Worm (Caenorhabditis elegans): ENCODE results near the gene Y45F3A.9.

Gene Y45F3A.9

ce11 chrIII:10631870-10632509 lies 37.0 kb upstream of the Y45F3A.9 start:
- TF ChIP-seq unc-86 (tag; optimal IDR thresholded peaks at IDR 0.05) (peak; percentile 25), ztf-11 (tag; optimal IDR thresholded peaks at IDR 0.05) (peak in 1 of 2 experiments; percentile 90), ama-1 (optimal IDR thresholded peaks at IDR 0.05) (no peak), F16B12.6 (tag; optimal IDR thresholded peaks at IDR 0.05) (no peak), aly-2 (tag; optimal IDR thresholded peaks at IDR 0.05) (no peak), jun-1 (tag; optimal IDR thresholded peaks at IDR 0.05) (no peak), nhr-237 (tag; optimal IDR thresholded peaks at IDR 0.05) (no peak), alr-1 (tag; optimal IDR thresholded peaks at IDR 0.05; ENCODE audit: borderline replicate concordance) (no peak), pqm-1 (tag; optimal IDR thresholded peaks at IDR 0.05) (no peak), efl-3 (GFP tag; optimal IDR thresholded peaks at IDR 0.05) (no peak), tbx-2 (tag; optimal IDR thresholded peaks at IDR 0.05) (peak; percentile 66)

- TF ChIP-seq nhr-85 (tag) (peak; percentile 76), mep-1 (tag; optimal IDR thresholded peaks at IDR 0.05) (peak; percentile 11), fkh-8 (tag; optimal IDR thresholded peaks at IDR 0.05) (no peak), nhr-47 (tag; optimal IDR thresholded peaks at IDR 0.05) (peak; percentile 2), nhr-28 (tag; optimal IDR thresholded peaks at IDR 0.05) (no peak), ces-1 (GFP tag; optimal IDR thresholded peaks at IDR 0.05) (no peak), elt-2 (tag; optimal IDR thresholded peaks at IDR 0.05) (no peak), ceh-82 (tag; optimal IDR thresholded peaks at IDR 0.05) (no peak), nhr-76 (tag; optimal IDR thresholded peaks at IDR 0.05) (no peak), unc-98 (GFP tag; IDR thresholded peaks at IDR 0.05) (no peak), lsy-2 (tag; optimal IDR thresholded peaks at IDR 0.05) (no peak), elt-3 (tag; optimal IDR thresholded peaks at IDR 0.05) (no peak), mab-9 (GFP tag; IDR thresholded peaks at IDR 0.05) (no peak), nhr-84 (tag; optimal IDR thresholded peaks at IDR 0.05) (no peak)
Observed at ce11 chrIII:10629795-10630194, 34.8 kb upstream of the Y45F3A.9 start.

DNA sequence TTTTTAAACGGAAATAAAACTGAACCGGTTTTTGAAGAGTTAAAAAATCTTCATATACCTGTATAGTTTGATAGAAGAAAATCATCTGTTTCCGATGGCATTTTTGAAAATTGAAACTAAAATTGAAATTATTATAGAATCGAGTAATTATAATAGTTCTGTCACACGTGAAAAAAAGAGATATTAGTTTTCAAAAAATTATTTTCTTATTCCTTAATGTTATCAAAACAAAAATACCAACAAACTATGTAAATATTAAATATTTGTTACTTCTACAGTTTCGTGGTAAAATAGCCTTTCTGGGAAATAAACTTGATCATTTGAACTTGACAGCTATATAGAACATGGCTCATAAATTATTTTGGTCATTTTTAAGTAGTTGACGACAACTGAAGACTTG lies 34.1 kb upstream of the Y45F3A.9 start, which contains the start of gene swt-4:
Gene swt-4 (minus strand): TSS at position 101 of the 400 bp plus-strand sequence.
- TF ChIP-seq pag-3 (tag; optimal IDR thresholded peaks at IDR 0.05; ENCODE audit: borderline replicate concordance, insufficient read depth) (no peak), unc-98 (GFP tag; IDR thresholded peaks at IDR 0.05) (no peak), ceh-8 (GFP tag; optimal IDR thresholded peaks at IDR 0.05) (no peak), skn-1 (tag; optimal IDR thresholded peaks at IDR 0.05) (no peak), unc-30 (tag; optimal IDR thresholded peaks at IDR 0.05) (no peak)

DNA sequence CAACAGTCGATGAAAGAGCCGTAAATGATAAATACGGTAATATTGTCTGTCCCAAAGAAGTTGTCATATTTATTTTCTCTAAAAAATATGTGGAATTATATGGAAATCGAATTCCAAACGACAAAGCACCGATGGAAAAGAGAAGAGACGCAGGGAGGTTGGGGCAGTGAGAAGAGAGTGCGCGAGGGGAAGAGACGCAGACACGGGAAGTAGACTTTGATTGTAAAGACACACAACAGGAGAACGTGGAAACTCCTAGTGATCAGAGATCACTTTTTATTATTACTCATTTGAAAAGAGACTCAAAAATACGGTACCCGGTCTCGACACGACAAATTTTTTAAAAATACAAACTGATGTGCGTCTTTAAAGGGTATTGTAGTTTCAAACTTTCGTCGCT lies 33.4 kb upstream of the Y45F3A.9 start:
- TF ChIP-seq nhr-85 (tag) (no peak), nhr-90 (tag; optimal IDR thresholded peaks at IDR 0.05; ENCODE audit: poor library complexity) (peak; percentile 45), jun-1 (tag; optimal IDR thresholded peaks at IDR 0.05) (peak; percentile 0), blmp-1 (tag; optimal IDR thresholded peaks at IDR 0.05) (no peak), dsc-1 (tag; optimal IDR thresholded peaks at IDR 0.05) (peak; percentile 38), lir-3 (tag; optimal IDR thresholded peaks at IDR 0.05; ENCODE audit: poor library complexity) (peak; percentile 8), ceh-90 (tag; optimal IDR thresholded peaks at IDR 0.05) (no peak), F16B12.6 (tag; optimal IDR thresholded peaks at IDR 0.05) (no peak), C04F5.9 (tag; optimal IDR thresholded peaks at IDR 0.05) (no peak), egl-13 (tag; optimal IDR thresholded peaks at IDR 0.05) (no peak), efl-1 (optimal IDR thresholded peaks at IDR 0.05) (peak; percentile 64 to 75), efl-1 (GFP tag; optimal IDR thresholded peaks at IDR 0.05 in 1 of 2) (peak in 1 of 2 experiments; percentile 30), egl-27 (tag; optimal IDR thresholded peaks at IDR 0.05) (no peak), mdl-1 (tag; optimal IDR thresholded peaks at IDR 0.05) (peak in 1 of 2 experiments; percentile 58), unc-86 (tag; optimal IDR thresholded peaks at IDR 0.05) (no peak), aha-1 (tag; optimal IDR thresholded peaks at IDR 0.05) (no peak), pax-3 (tag; optimal IDR thresholded peaks at IDR 0.05) (no peak), ceh-82 (tag; optimal IDR thresholded peaks at IDR 0.05) (peak in 1 of 3 experiments; percentile 18), nhr-20 (tag; optimal IDR thresholded peaks at IDR 0.05) (peak; percentile 61), snu-23 (GFP tag; optimal IDR thresholded peaks at IDR 0.05) (peak; percentile 59), elt-3 (tag; optimal IDR thresholded peaks at IDR 0.05) (no peak), lin-35 (GFP tag; optimal IDR thresholded peaks at IDR 0.05) (peak; percentile 26 to 43), aly-2 (tag; optimal IDR thresholded peaks at IDR 0.05) (no peak), xbp-1 (tag; optimal IDR thresholded peaks at IDR 0.05) (peak; percentile 2), lin-14 (GFP tag; optimal IDR thresholded peaks at IDR 0.05) (peak; percentile 75)

All from whole organism, L1 larva.